Worm (Caenorhabditis elegans): ENCODE data around the gene srxa-6.

DNA sequence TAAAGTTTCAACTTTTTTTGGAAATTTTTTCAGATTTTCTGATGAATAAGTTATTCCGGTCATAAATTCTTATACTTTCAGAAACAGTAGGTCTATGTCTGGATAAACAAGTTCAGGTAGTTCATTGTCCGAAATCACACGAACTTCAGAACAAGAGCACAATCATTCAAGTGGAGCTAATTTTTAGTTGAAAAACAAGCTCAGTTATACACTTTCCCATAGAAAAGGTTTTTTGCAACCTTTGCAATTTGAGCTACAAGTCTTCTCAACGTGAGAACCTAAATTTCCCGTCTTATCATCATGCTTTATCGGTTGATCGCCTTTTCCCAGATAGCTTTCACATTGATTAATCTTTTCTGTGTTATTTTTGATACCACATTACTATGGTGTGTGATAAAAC, 3.0 kb upstream of the srxa-6 start, which contains the start of gene srxa-1:
- TF ChIP-seq fos-1 (tag; optimal IDR thresholded peaks at IDR 0.05) (no peak), nhr-6 (tag; optimal IDR thresholded peaks at IDR 0.05) (no peak), nhr-77 (tag; optimal IDR thresholded peaks at IDR 0.05) (no peak), ama-1 (optimal IDR thresholded peaks at IDR 0.05) (no peak), lsy-2 (tag; optimal IDR thresholded peaks at IDR 0.05) (no peak), lin-11 (tag; optimal IDR thresholded peaks at IDR 0.05) (no peak), nhr-10 (tag; optimal IDR thresholded peaks at IDR 0.05) (no peak), nhr-12 (tag; optimal IDR thresholded peaks at IDR 0.05) (no peak), ztf-11 (tag; optimal IDR thresholded peaks at IDR 0.05) (no peak), nhr-11 (tag; optimal IDR thresholded peaks at IDR 0.05) (no peak), ceh-16 (tag; optimal IDR thresholded peaks at IDR 0.05) (no peak), blmp-1 (tag; optimal IDR thresholded peaks at IDR 0.05; ENCODE audit: insufficient read depth) (no peak), alr-1 (tag; optimal IDR thresholded peaks at IDR 0.05) (no peak), ceh-82 (tag; optimal IDR thresholded peaks at IDR 0.05) (no peak)
